Fruit fly (Drosophila melanogaster) whole organism, embryonic: ENCODE results near the gene Oatp30B.
A peak's percentile ranks its signal among the peaks of the same experiment; 100 is the strongest.

ENCODE experiments used
- Abd-B ChIP-seq: fragments of 200-800 bp; sonication (Bioruptor generic); optimal IDR thresholded peaks from 2 replicates; lab custom pipeline; 2018; ENCODE audit warnings: missing biosample characterization, mild to moderate bottlenecking, missing genetic modification characterization, moderate library complexity
- Ada2b ChIP-seq: fragments of 200-800 bp; sonication (Bioruptor generic); IDR thresholded peaks from 2 replicates; pipeline ENCODE4 v1.3.6; 2022; ENCODE audit warnings: missing biosample characterization, missing genetic modification characterization
- Atf-2 ChIP-seq: fragments of 200-800 bp; sonication (Bioruptor generic); optimal IDR thresholded peaks from 2 replicates; lab custom pipeline; 2016; ENCODE audit warnings: missing biosample characterization, missing genetic modification characterization
- BEAF-32 ChIP-seq: fragments of 200-800 bp; sonication (Bioruptor generic); optimal IDR thresholded peaks from 3 replicates; lab custom pipeline; 2017; ENCODE audit warnings: missing biosample characterization, missing genetic modification characterization, mild to moderate bottlenecking, moderate library complexity, missing genetic modification reagents
- CG13287 ChIP-seq: fragments of 200-800 bp; sonication (Bioruptor generic); IDR thresholded peaks from 2 replicates; pipeline ENCODE4 v1.3.6; 2022; ENCODE audit warnings: missing biosample characterization, missing genetic modification characterization; ENCODE audit not compliant: partially characterized antibody
- CG14441 ChIP-seq: fragments of 200-800 bp; sonication (Bioruptor generic); IDR thresholded peaks from 2 replicates; pipeline ENCODE4 v1.3.6; 2022; ENCODE audit warnings: missing biosample characterization, missing genetic modification characterization
- CG14710 ChIP-seq: fragments of 200-800 bp; sonication (Bioruptor generic); optimal IDR thresholded peaks from 3 replicates; lab custom pipeline; 2019; ENCODE audit warnings: missing biosample characterization, mild to moderate bottlenecking, missing genetic modification characterization, moderate library complexity
- CG15011 ChIP-seq: fragments of 200-800 bp; sonication (Bioruptor generic); optimal IDR thresholded peaks from 3 replicates; lab custom pipeline; 2018; ENCODE audit warnings: missing biosample characterization, mild to moderate bottlenecking, missing genetic modification characterization
- CG16813 ChIP-seq: fragments of 200-800 bp; sonication (Bioruptor generic); IDR thresholded peaks from 3 replicates; pipeline ENCODE4 v1.3.6; 2022; ENCODE audit warnings: missing biosample characterization, missing genetic modification characterization; ENCODE audit not compliant: partially characterized antibody
- CG34224 ChIP-seq: fragments of 200-800 bp; sonication (Bioruptor generic); IDR thresholded peaks from 3 replicates; pipeline ENCODE4 v1.3.6; 2022; ENCODE audit warnings: missing biosample characterization, missing genetic modification characterization; ENCODE audit not compliant: partially characterized antibody
- CG34376 ChIP-seq: fragments of 200-800 bp; sonication (Bioruptor generic); optimal IDR thresholded peaks from 2 replicates; lab custom pipeline; 2018; ENCODE audit warnings: missing biosample characterization, mild to moderate bottlenecking, missing genetic modification characterization
- CG4424 ChIP-seq: fragments of 200-800 bp; sonication (Bioruptor generic); optimal IDR thresholded peaks from 3 replicates; lab custom pipeline; 2016; ENCODE audit warnings: missing biosample characterization, missing genetic modification characterization
- CG5180 ChIP-seq: fragments of 200-800 bp; sonication (Bioruptor generic); optimal IDR thresholded peaks from 3 replicates; lab custom pipeline; 2017; ENCODE audit warnings: missing biosample characterization, missing genetic modification characterization, mild to moderate bottlenecking, moderate library complexity, missing genetic modification reagents
- CG5953 ChIP-seq: fragments of 200-800 bp; sonication (Bioruptor generic); IDR thresholded peaks from 2 replicates; pipeline ENCODE4 v1.3.6; 2022; ENCODE audit warnings: missing biosample characterization, missing genetic modification characterization
- CG6854 ChIP-seq: fragments of 200-800 bp; sonication (Bioruptor generic); optimal IDR thresholded peaks from 3 replicates; lab custom pipeline; 2017; ENCODE audit warnings: missing biosample characterization, mild to moderate bottlenecking, missing genetic modification characterization
- CG8290 ChIP-seq, 3 experiments: fragments of 200-800 bp; sonication (Bioruptor generic); optimal IDR thresholded peaks; 2 replicates each; lab custom pipeline; 2016 to 2019; ENCODE audit warnings: missing biosample characterization in 3 of 3, missing genetic modification characterization in 3 of 3, mild to moderate bottlenecking in 2 of 3, moderate library complexity in 1 of 3
- CG8359 ChIP-seq: fragments of 200-800 bp; sonication (Bioruptor generic); optimal IDR thresholded peaks from 2 replicates; lab custom pipeline; 2017; ENCODE audit warnings: missing biosample characterization, mild to moderate bottlenecking, missing genetic modification characterization, borderline replicate concordance
- CG9215 ChIP-seq: fragments of 200-800 bp; sonication (Bioruptor generic); IDR thresholded peaks from 2 replicates; pipeline ENCODE4 v1.3.6; 2022; ENCODE audit warnings: missing biosample characterization, missing genetic modification characterization
- CG9437 ChIP-seq: fragments of 200-800 bp; sonication (Bioruptor generic); optimal IDR thresholded peaks from 2 replicates; lab custom pipeline; 2018; ENCODE audit warnings: missing biosample characterization, mild to moderate bottlenecking, missing genetic modification characterization
- CHES-1-like ChIP-seq: fragments of 200-800 bp; sonication (Bioruptor generic); optimal IDR thresholded peaks from 2 replicates; lab custom pipeline; 2016; ENCODE audit warnings: missing biosample characterization, missing genetic modification characterization
- Chrac-16 ChIP-seq: fragments of 200-800 bp; sonication (Bioruptor generic); optimal IDR thresholded peaks from 3 replicates; lab custom pipeline; 2016; ENCODE audit warnings: missing biosample characterization, missing genetic modification characterization
- D19B ChIP-seq: fragments of 200-800 bp; sonication (Bioruptor generic); optimal IDR thresholded peaks from 2 replicates; lab custom pipeline; 2017; ENCODE audit warnings: missing biosample characterization, mild to moderate bottlenecking, missing genetic modification characterization
- Doc2 ChIP-seq: fragments of 200-800 bp; sonication (Bioruptor generic); IDR thresholded peaks from 2 replicates; pipeline ENCODE4 v1.3.6; 2022; ENCODE audit warnings: missing biosample characterization, missing genetic modification characterization
- Dp ChIP-seq: fragments of 200-800 bp; sonication (Bioruptor generic); optimal IDR thresholded peaks from 2 replicates; lab custom pipeline; 2018; ENCODE audit warnings: missing biosample characterization, mild to moderate bottlenecking, missing genetic modification characterization, moderate library complexity
- Mes4 ChIP-seq: fragments of 200-800 bp; sonication (Bioruptor generic); optimal IDR thresholded peaks from 2 replicates; lab custom pipeline; 2016; ENCODE audit warnings: missing biosample characterization, missing genetic modification characterization
- Poxn ChIP-seq: fragments of 200-800 bp; sonication (Bioruptor generic); IDR thresholded peaks from 2 replicates; pipeline ENCODE4 v1.3.6; 2022; ENCODE audit warnings: missing biosample characterization, missing genetic modification characterization
- Ravus ChIP-seq: fragments of 200-800 bp; sonication (Bioruptor generic); IDR thresholded peaks from 2 replicates; pipeline ENCODE4 v1.3.6; 2022; ENCODE audit warnings: missing biosample characterization, missing genetic modification characterization
- Spps ChIP-seq: fragments of 200-800 bp; sonication (Bioruptor generic); optimal IDR thresholded peaks from 2 replicates; lab custom pipeline; 2018; ENCODE audit warnings: missing biosample characterization, mild to moderate bottlenecking, missing genetic modification characterization
- Taf1 ChIP-seq: fragments of 200-800 bp; sonication (Bioruptor generic); IDR thresholded peaks from 2 replicates; pipeline ENCODE4 v1.3.6; 2022; ENCODE audit warnings: missing biosample characterization, missing genetic modification characterization
- ash1 ChIP-seq: fragments of 200-800 bp; sonication (Bioruptor generic); optimal IDR thresholded peaks from 2 replicates; lab custom pipeline; 2018; ENCODE audit warnings: missing biosample characterization, mild to moderate bottlenecking, missing genetic modification characterization
- bbx ChIP-seq: fragments of 200-800 bp; sonication (Bioruptor generic); IDR thresholded peaks from 2 replicates; pipeline ENCODE4 v1.3.6; 2022; ENCODE audit warnings: missing biosample characterization, missing genetic modification characterization; ENCODE audit not compliant: partially characterized antibody
- dm ChIP-seq: fragments of 200-800 bp; sonication (Bioruptor generic); optimal IDR thresholded peaks from 3 replicates; lab custom pipeline; 2016; ENCODE audit warnings: missing biosample characterization, missing genetic modification characterization
- dysf ChIP-seq: fragments of 200-800 bp; sonication (Bioruptor generic); IDR thresholded peaks from 3 replicates; pipeline ENCODE4 v1.3.6; 2022; ENCODE audit warnings: missing biosample characterization, missing genetic modification characterization
- en ChIP-seq: fragments of 200-800 bp; sonication (Bioruptor generic); optimal IDR thresholded peaks from 2 replicates; lab custom pipeline; 2016; ENCODE audit warnings: missing biosample characterization, missing genetic modification characterization
- gem ChIP-seq: fragments of 200-800 bp; sonication (Bioruptor generic); optimal IDR thresholded peaks from 2 replicates; lab custom pipeline; 2019; ENCODE audit warnings: missing biosample characterization, mild to moderate bottlenecking, missing genetic modification characterization, moderate library complexity
- jumu ChIP-seq: fragments of 200-800 bp; sonication (Bioruptor generic); optimal IDR thresholded peaks from 3 replicates; lab custom pipeline; 2016; ENCODE audit warnings: missing biosample characterization, missing genetic modification characterization
- klu ChIP-seq: fragments of 200-800 bp; sonication (Bioruptor generic); IDR thresholded peaks from 2 replicates; pipeline ENCODE4 v1.3.6; 2022; ENCODE audit warnings: missing biosample characterization, missing genetic modification characterization
- mam ChIP-seq: fragments of 200-800 bp; sonication (Bioruptor generic); optimal IDR thresholded peaks from 3 replicates; lab custom pipeline; 2016; ENCODE audit warnings: missing biosample characterization, missing genetic modification characterization
- nau ChIP-seq: fragments of 200-800 bp; sonication (Bioruptor generic); optimal IDR thresholded peaks from 3 replicates; lab custom pipeline; 2017; ENCODE audit warnings: missing biosample characterization, mild to moderate bottlenecking, missing genetic modification characterization, missing genetic modification reagents
- nmo ChIP-seq: fragments of 200-800 bp; sonication (Bioruptor generic); optimal IDR thresholded peaks from 2 replicates; lab custom pipeline; 2018; ENCODE audit warnings: missing biosample characterization, mild to moderate bottlenecking, missing genetic modification characterization, moderate library complexity
- onecut ChIP-seq: fragments of 200-800 bp; sonication (Bioruptor generic); IDR thresholded peaks from 2 replicates; pipeline ENCODE4 v1.3.6; 2022; ENCODE audit warnings: missing biosample characterization, missing genetic modification characterization
- pan ChIP-seq, 4 experiments: fragments of >200 bp in 3 of 4; fragments of 200-800 bp in 1 of 4; sonication (Bioruptor generic) in 1 of 4; optimal IDR thresholded peaks in 3 of 4; IDR thresholded peaks in 1 of 4; 2 replicates each; pipeline versions ENCODE4 v1.3.6 to Lab custom; 2017 to 2022; ENCODE audit warnings: missing biosample characterization in 2 of 4, missing genetic modification characterization in 2 of 4, mixed read lengths in 1 of 4
- psq ChIP-seq: fragments of 200-800 bp; sonication (Bioruptor generic); optimal IDR thresholded peaks from 2 replicates; lab custom pipeline; 2017; ENCODE audit warnings: missing biosample characterization, missing genetic modification characterization
- sob ChIP-seq: fragments of 200-800 bp; sonication (Bioruptor generic); IDR thresholded peaks from 2 replicates; pipeline ENCODE4 v1.3.6; 2022; ENCODE audit warnings: missing biosample characterization, missing genetic modification characterization
- sqz ChIP-seq: fragments of 200-800 bp; sonication (Bioruptor generic); optimal IDR thresholded peaks from 3 replicates; lab custom pipeline; 2018; ENCODE audit warnings: missing biosample characterization, mild to moderate bottlenecking, missing genetic modification characterization
- ttk ChIP-seq: fragments of 200-800 bp; sonication (Bioruptor generic); IDR thresholded peaks from 2 replicates; pipeline ENCODE4 v2.1.2; 2022; ENCODE audit warnings: missing biosample characterization, missing genetic modification characterization
- tx ChIP-seq: fragments of 200-800 bp; sonication (Bioruptor generic); optimal IDR thresholded peaks from 2 replicates; lab custom pipeline; 2016; ENCODE audit warnings: missing biosample characterization, missing genetic modification characterization
- vvl ChIP-seq: fragments of 200-800 bp; sonication (Bioruptor generic); IDR thresholded peaks from 2 replicates; pipeline ENCODE4 v1.3.6; 2022; ENCODE audit warnings: missing biosample characterization, missing genetic modification characterization
- zf30C ChIP-seq: fragments of 200-800 bp; sonication (Bioruptor generic); optimal IDR thresholded peaks from 3 replicates; lab custom pipeline; 2018; ENCODE audit warnings: missing biosample characterization, mild to moderate bottlenecking, missing genetic modification characterization

Gene Oatp30B

dm6 chr2L:9567398-9567856 lies 46.4 kb downstream of the Oatp30B start (continued):
- peak; percentile 82 for TF ChIP-seq Atf-2 (GFP tag; lab: Kevin White, UChicago)
- peak; percentile 70 for TF ChIP-seq Dp (GFP tag; lab: Kevin White, UChicago)
- TF ChIP-seq Doc2 (GFP tag; lab: Robert Waterston, UW): peak; percentile 61; the same call in 1 of the 2 replicates
- TF ChIP-seq CHES-1-like: peak; percentile 97
- peak; percentile 88 for TF ChIP-seq CG14710
- peak; percentile 78 for TF ChIP-seq Abd-B (GFP tag; lab: Kevin White, UChicago)
- peak; percentile 95 for TF ChIP-seq ttk (GFP tag; lab: Robert Waterston, UW)
- TF ChIP-seq CG34376: peak; percentile 100
- TF ChIP-seq Ravus (GFP tag; lab: Robert Waterston, UW): peak; percentile 68
- TF ChIP-seq zf30C: peak; percentile 73
- peak; percentile 99 for TF ChIP-seq CG6854
- TF ChIP-seq CG9437 (GFP tag; lab: Kevin White, UChicago): peak; percentile 94
- no peak for TF ChIP-seq bbx (GFP tag; lab: Robert Waterston, UW)
- peak; percentile 96 for TF ChIP-seq Mes4 (GFP tag; lab: Kevin White, UChicago)
- peak; percentile 93 for TF ChIP-seq CG5180 (GFP tag; lab: Kevin White, UChicago)
- TF ChIP-seq CG34224 (GFP tag; lab: Robert Waterston, UW): peak; percentile 45; the same call in 1 of the 3 replicates
- TF ChIP-seq CG5953 (GFP tag; lab: Robert Waterston, UW): peak; percentile 98
- peak; percentile 94 for TF ChIP-seq CG8290 (GFP tag; optimal IDR thresholded peaks at IDR 0.05; lab: Kevin White, UChicago)
- TF ChIP-seq CG8290 (tag; optimal IDR thresholded peaks at IDR 0.05; lab: Kevin White, UChicago): peak; percentile 90 to 98
- TF ChIP-seq Chrac-16 (GFP tag; lab: Kevin White, UChicago): peak; percentile 81
- TF ChIP-seq psq: peak; percentile 89
- peak; percentile 99 for TF ChIP-seq sqz (GFP tag; lab: Kevin White, UChicago)
- TF ChIP-seq CG8359 (GFP tag; lab: Kevin White, UChicago): peak; percentile 94
- TF ChIP-seq en (GFP tag; lab: Kevin White, UChicago): peak; percentile 98
- TF ChIP-seq gem (tag; lab: Kevin White, UChicago): peak; percentile 89
- TF ChIP-seq Taf1 (GFP tag; lab: Robert Waterston, UW): peak; percentile 70
- TF ChIP-seq onecut (GFP tag; lab: Robert Waterston, UW): peak; percentile 97
- peak; percentile 77 for TF ChIP-seq tx
- TF ChIP-seq ash1 (GFP tag; lab: Kevin White, UChicago): peak; percentile 99
- peak; percentile 97 for TF ChIP-seq sob (GFP tag; lab: Robert Waterston, UW)
- TF ChIP-seq D19B (GFP tag; lab: Kevin White, UChicago): peak; percentile 94
- peak; percentile 65 for TF ChIP-seq CG9215 (GFP tag; lab: Robert Waterston, UW)
- TF ChIP-seq vvl: peak; percentile 99
- peak; percentile 90 for TF ChIP-seq nmo (GFP tag; lab: Kevin White, UChicago)
- peak; percentile 95 for TF ChIP-seq dysf (GFP tag; lab: Robert Waterston, UW)
- TF ChIP-seq dm (GFP tag; lab: Kevin White, UChicago): peak; percentile 93
- no peak for TF ChIP-seq pan (optimal IDR thresholded peaks at IDR 0.05; lab: Kevin White, UChicago)
- peak in 1 of 2 experiments; percentile 96 for TF ChIP-seq pan (GFP tag; optimal IDR thresholded peaks at IDR 0.05 in 1 of 2, IDR thresholded peaks at IDR 0.05 in 1 of 2)
- TF ChIP-seq Spps (tag; lab: Kevin White, UChicago): peak; percentile 91
- TF ChIP-seq CG13287 (GFP tag; lab: Robert Waterston, UW): peak; percentile 65
- peak; percentile 31 for TF ChIP-seq BEAF-32 (GFP tag; lab: Kevin White, UChicago)
- peak; percentile 85 for TF ChIP-seq mam (GFP tag; lab: Kevin White, UChicago)
- peak; percentile 97 for TF ChIP-seq CG4424
- TF ChIP-seq jumu (GFP tag; lab: Kevin White, UChicago): peak; percentile 64
- peak; percentile 100 for TF ChIP-seq nau
- TF ChIP-seq Poxn (GFP tag; lab: Robert Waterston, UW): peak; percentile 72; the same call in 1 of the 2 replicates
- peak; percentile 49 for TF ChIP-seq klu (GFP tag; lab: Robert Waterston, UW)
- TF ChIP-seq CG15011 (GFP tag; lab: Kevin White, UChicago): peak; percentile 99
- peak; percentile 89 for TF ChIP-seq CG14441 (GFP tag; lab: Robert Waterston, UW)
- TF ChIP-seq Ada2b (GFP tag; lab: Robert Waterston, UW): peak; percentile 88; the same call in 1 of the 2 replicates
- no peak for TF ChIP-seq CG16813 (GFP tag; lab: Robert Waterston, UW)
